Fruit fly (Drosophila melanogaster) whole organism, embryonic: ENCODE results near the gene CycB3.

ENCODE experiments used
- Aef1 ChIP-seq: fragments of 200-800 bp; sonication (Bioruptor generic); IDR thresholded peaks from 3 replicates; pipeline ENCODE4 v1.3.6; 2022; ENCODE audit warnings: missing biosample characterization, missing genetic modification characterization
- Atf-2 ChIP-seq: fragments of 200-800 bp; sonication (Bioruptor generic); optimal IDR thresholded peaks from 2 replicates; lab custom pipeline; 2016; ENCODE audit warnings: missing biosample characterization, missing genetic modification characterization
- Bdp1 ChIP-seq: fragments of 200-800 bp; sonication (Bioruptor generic); optimal IDR thresholded peaks from 3 replicates; lab custom pipeline; 2016; ENCODE audit warnings: missing biosample characterization, missing genetic modification characterization
- CG10462 ChIP-seq: fragments of 200-800 bp; sonication (Bioruptor generic); optimal IDR thresholded peaks from 2 replicates; lab custom pipeline; 2016; ENCODE audit warnings: missing biosample characterization, missing genetic modification characterization
- CG11398 ChIP-seq: fragments of 200-800 bp; sonication (Bioruptor generic); optimal IDR thresholded peaks from 2 replicates; lab custom pipeline; 2016; ENCODE audit warnings: missing biosample characterization, missing genetic modification characterization
- CG12769 ChIP-seq: fragments of 200-800 bp; sonication (Bioruptor generic); optimal IDR thresholded peaks from 2 replicates; lab custom pipeline; 2019; ENCODE audit warnings: missing biosample characterization, mild to moderate bottlenecking, missing genetic modification characterization, moderate library complexity
- CG13123 ChIP-seq: fragments of 200-800 bp; sonication (Bioruptor generic); optimal IDR thresholded peaks from 2 replicates; lab custom pipeline; 2016; ENCODE audit warnings: missing biosample characterization, missing genetic modification characterization
- CG1602 ChIP-seq: fragments of 200-800 bp; sonication (Bioruptor generic); optimal IDR thresholded peaks from 3 replicates; lab custom pipeline; 2016; ENCODE audit warnings: missing biosample characterization, missing genetic modification characterization
- CG16813 ChIP-seq: fragments of 200-800 bp; sonication (Bioruptor generic); IDR thresholded peaks from 3 replicates; pipeline ENCODE4 v1.3.6; 2022; ENCODE audit warnings: missing biosample characterization, missing genetic modification characterization; ENCODE audit not compliant: partially characterized antibody
- CG18476 ChIP-seq: fragments of 200-800 bp; sonication (Bioruptor generic); optimal IDR thresholded peaks from 2 replicates; lab custom pipeline; 2016; ENCODE audit warnings: missing biosample characterization, mild to moderate bottlenecking, missing genetic modification characterization
- CG18764 ChIP-seq: fragments of 200-800 bp; sonication (Bioruptor generic); optimal IDR thresholded peaks from 3 replicates; lab custom pipeline; 2016; ENCODE audit warnings: missing biosample characterization, missing genetic modification characterization
- CG2116 ChIP-seq: fragments of 200-800 bp; sonication (Bioruptor generic); optimal IDR thresholded peaks from 3 replicates; lab custom pipeline; 2018; ENCODE audit warnings: missing biosample characterization, mild to moderate bottlenecking, missing genetic modification characterization
- CG30020 ChIP-seq: fragments of 200-800 bp; optimal IDR thresholded peaks from 2 replicates; lab custom pipeline; 2019; ENCODE audit warnings: missing biosample characterization, mild to moderate bottlenecking, missing genetic modification characterization, moderate library complexity
- CG4360 ChIP-seq: fragments of 200-800 bp; sonication (Bioruptor generic); IDR thresholded peaks from 2 replicates; pipeline ENCODE4 v1.3.6; 2022; ENCODE audit warnings: missing biosample characterization, missing genetic modification characterization
- CG4730 ChIP-seq: fragments of 200-800 bp; sonication (Bioruptor generic); IDR thresholded peaks from 2 replicates; pipeline ENCODE4 v1.3.6; 2022; ENCODE audit warnings: missing biosample characterization, missing genetic modification characterization
- CG6689 ChIP-seq: fragments of 200-800 bp; sonication (Bioruptor generic); IDR thresholded peaks from 2 replicates; pipeline ENCODE4 v1.3.6; 2022; ENCODE audit warnings: missing biosample characterization, missing genetic modification characterization
- CG8765 ChIP-seq: fragments of 200-800 bp; sonication (Bioruptor generic); IDR thresholded peaks from 2 replicates; pipeline ENCODE4 v1.3.6; 2022; ENCODE audit warnings: missing biosample characterization, missing genetic modification characterization
- Chrac-16 ChIP-seq: fragments of 200-800 bp; sonication (Bioruptor generic); optimal IDR thresholded peaks from 3 replicates; lab custom pipeline; 2016; ENCODE audit warnings: missing biosample characterization, missing genetic modification characterization
- CoRest ChIP-seq: fragments of 200-800 bp; sonication (Bioruptor generic); optimal IDR thresholded peaks from 3 replicates; lab custom pipeline; 2018; ENCODE audit warnings: missing biosample characterization, mild to moderate bottlenecking, missing genetic modification characterization, moderate library complexity
- Dip3 ChIP-seq: fragments of 200-800 bp; sonication (Bioruptor generic); optimal IDR thresholded peaks from 3 replicates; lab custom pipeline; 2016; ENCODE audit warnings: missing biosample characterization, missing genetic modification characterization
- Ets97D ChIP-seq: fragments of 200-800 bp; sonication (Bioruptor generic); optimal IDR thresholded peaks from 3 replicates; lab custom pipeline; 2016; ENCODE audit warnings: missing biosample characterization, missing genetic modification characterization
- GATAe ChIP-seq: fragments of 200-800 bp; sonication (Bioruptor generic); conservative IDR thresholded peaks from 2 replicates; pipeline ENCODE4 v1.3.6; 2022; ENCODE audit warnings: missing biosample characterization, missing genetic modification characterization
- HLH54F ChIP-seq: fragments of 200-800 bp; sonication (Bioruptor generic); optimal IDR thresholded peaks from 3 replicates; lab custom pipeline; 2016; ENCODE audit warnings: missing biosample characterization, missing genetic modification characterization
- Hr78 ChIP-seq, 2 experiments: fragments of 200-800 bp in 1 of 2; fragments of >200 bp in 1 of 2; sonication (Bioruptor generic) in 1 of 2; optimal IDR thresholded peaks; 2 replicates each; lab custom pipeline; 2017 to 2019; ENCODE audit warnings: missing biosample characterization in 2 of 2, missing genetic modification characterization in 2 of 2, mild to moderate bottlenecking in 1 of 2, moderate library complexity in 1 of 2
- MBD-R2 ChIP-seq: fragments of 200-800 bp; sonication (Bioruptor generic); IDR thresholded peaks from 2 replicates; pipeline ENCODE4 v1.3.6; 2022; ENCODE audit warnings: missing biosample characterization, missing genetic modification characterization
- Mad ChIP-seq: fragments of 200-800 bp; sonication (Bioruptor generic); optimal IDR thresholded peaks from 2 replicates; lab custom pipeline; 2016; ENCODE audit warnings: missing biosample characterization, missing genetic modification characterization
- Mes4 ChIP-seq: fragments of 200-800 bp; sonication (Bioruptor generic); optimal IDR thresholded peaks from 2 replicates; lab custom pipeline; 2016; ENCODE audit warnings: missing biosample characterization, missing genetic modification characterization
- NC2β ChIP-seq: fragments of 200-800 bp; sonication (Bioruptor generic); optimal IDR thresholded peaks from 2 replicates; lab custom pipeline; 2016; ENCODE audit warnings: missing biosample characterization, missing genetic modification characterization
- NfI ChIP-seq: fragments of 200-800 bp; sonication (Bioruptor generic); optimal IDR thresholded peaks from 3 replicates; lab custom pipeline; 2018; ENCODE audit warnings: missing biosample characterization, mild to moderate bottlenecking, missing genetic modification characterization, moderate library complexity
- Optix ChIP-seq: fragments of 200-800 bp; sonication (Bioruptor generic); IDR thresholded peaks from 3 replicates; pipeline ENCODE4 v1.3.6; 2022; ENCODE audit warnings: missing biosample characterization, missing genetic modification characterization
- Sin3A ChIP-seq: fragments of >200 bp; optimal IDR thresholded peaks from 2 replicates; lab custom pipeline; 2018
- Tbp ChIP-seq: fragments of >200 bp; optimal IDR thresholded peaks from 2 replicates; lab custom pipeline; 2018; ENCODE audit warnings: missing biosample characterization, missing genetic modification characterization
- Usf ChIP-seq: fragments of 200-800 bp; sonication (Bioruptor generic); optimal IDR thresholded peaks from 2 replicates; lab custom pipeline; 2017; ENCODE audit warnings: missing genotype, missing biosample characterization, missing genetic modification characterization
- al ChIP-seq: fragments of 200-800 bp; sonication (Bioruptor generic); IDR thresholded peaks from 2 replicates; pipeline ENCODE4 v1.3.6; 2022; ENCODE audit warnings: missing biosample characterization, missing genetic modification characterization
- bcd ChIP-seq: fragments of 200-800 bp; sonication (Bioruptor generic); optimal IDR thresholded peaks from 2 replicates; lab custom pipeline; 2017; ENCODE audit warnings: missing biosample characterization, mild to moderate bottlenecking, missing genetic modification characterization
- btn ChIP-seq: fragments of 200-800 bp; sonication (Bioruptor generic); optimal IDR thresholded peaks from 2 replicates; lab custom pipeline; 2016; ENCODE audit warnings: missing biosample characterization, missing genetic modification characterization
- dm ChIP-seq: fragments of 200-800 bp; sonication (Bioruptor generic); optimal IDR thresholded peaks from 3 replicates; lab custom pipeline; 2016; ENCODE audit warnings: missing biosample characterization, missing genetic modification characterization
- dysf ChIP-seq: fragments of 200-800 bp; sonication (Bioruptor generic); IDR thresholded peaks from 3 replicates; pipeline ENCODE4 v1.3.6; 2022; ENCODE audit warnings: missing biosample characterization, missing genetic modification characterization
- fd96Cb ChIP-seq: fragments of 200-800 bp; sonication (Bioruptor generic); optimal IDR thresholded peaks from 2 replicates; lab custom pipeline; 2018; ENCODE audit warnings: missing biosample characterization, mild to moderate bottlenecking, missing genetic modification characterization, moderate library complexity
- grn ChIP-seq: fragments of 200-800 bp; sonication (Bioruptor generic); optimal IDR thresholded peaks from 3 replicates; lab custom pipeline; 2017; ENCODE audit warnings: missing biosample characterization, missing genetic modification characterization
- gt ChIP-seq: fragments of 200-800 bp; sonication (Bioruptor generic); IDR thresholded peaks from 2 replicates; pipeline ENCODE4 v1.3.6; 2022; ENCODE audit warnings: missing biosample characterization, missing genetic modification characterization
- kay ChIP-seq: fragments of 200-800 bp; sonication (Bioruptor generic); optimal IDR thresholded peaks from 2 replicates; lab custom pipeline; 2016; ENCODE audit warnings: missing biosample characterization, missing genetic modification characterization
- lab ChIP-seq: fragments of 200-800 bp; sonication (Bioruptor generic); optimal IDR thresholded peaks from 3 replicates; lab custom pipeline; 2017; ENCODE audit warnings: missing biosample characterization, missing genetic modification characterization, mild to moderate bottlenecking, moderate library complexity, missing genetic modification reagents
- mld ChIP-seq: fragments of 200-800 bp; sonication (Bioruptor generic); IDR thresholded peaks from 3 replicates; pipeline ENCODE4 v1.3.6; 2022; ENCODE audit warnings: missing biosample characterization, missing genetic modification characterization; ENCODE audit not compliant: partially characterized antibody
- run ChIP-seq: fragments of 200-800 bp; sonication (Bioruptor generic); optimal IDR thresholded peaks from 3 replicates; lab custom pipeline; 2018; ENCODE audit warnings: missing biosample characterization, mild to moderate bottlenecking, missing genetic modification characterization
- sd ChIP-seq: fragments of 200-800 bp; sonication (Bioruptor generic); optimal IDR thresholded peaks from 3 replicates; lab custom pipeline; 2018; ENCODE audit warnings: missing biosample characterization, mild to moderate bottlenecking, missing genetic modification characterization, moderate library complexity
- sima ChIP-seq: fragments of 200-800 bp; sonication (Bioruptor generic); optimal IDR thresholded peaks from 2 replicates; lab custom pipeline; 2016; ENCODE audit warnings: missing biosample characterization, missing genetic modification characterization
- sqz ChIP-seq: fragments of 200-800 bp; sonication (Bioruptor generic); optimal IDR thresholded peaks from 3 replicates; lab custom pipeline; 2018; ENCODE audit warnings: missing biosample characterization, mild to moderate bottlenecking, missing genetic modification characterization
- trh ChIP-seq: fragments of 200-800 bp; sonication (Bioruptor generic); optimal IDR thresholded peaks from 2 replicates; lab custom pipeline; 2016; ENCODE audit warnings: missing biosample characterization, missing genetic modification characterization
- vnd ChIP-seq: fragments of 200-800 bp; sonication (Bioruptor generic); IDR thresholded peaks from 3 replicates; pipeline ENCODE4 v1.3.6; 2022; ENCODE audit warnings: missing biosample characterization, missing genetic modification characterization; ENCODE audit not compliant: partially characterized antibody
- zen2 ChIP-seq: fragments of 200-800 bp; sonication (Bioruptor generic); IDR thresholded peaks from 3 replicates; pipeline ENCODE4 v1.3.6; 2022; ENCODE audit warnings: missing biosample characterization, missing genetic modification characterization; ENCODE audit not compliant: partially characterized antibody

CycB3 gene

DNA sequence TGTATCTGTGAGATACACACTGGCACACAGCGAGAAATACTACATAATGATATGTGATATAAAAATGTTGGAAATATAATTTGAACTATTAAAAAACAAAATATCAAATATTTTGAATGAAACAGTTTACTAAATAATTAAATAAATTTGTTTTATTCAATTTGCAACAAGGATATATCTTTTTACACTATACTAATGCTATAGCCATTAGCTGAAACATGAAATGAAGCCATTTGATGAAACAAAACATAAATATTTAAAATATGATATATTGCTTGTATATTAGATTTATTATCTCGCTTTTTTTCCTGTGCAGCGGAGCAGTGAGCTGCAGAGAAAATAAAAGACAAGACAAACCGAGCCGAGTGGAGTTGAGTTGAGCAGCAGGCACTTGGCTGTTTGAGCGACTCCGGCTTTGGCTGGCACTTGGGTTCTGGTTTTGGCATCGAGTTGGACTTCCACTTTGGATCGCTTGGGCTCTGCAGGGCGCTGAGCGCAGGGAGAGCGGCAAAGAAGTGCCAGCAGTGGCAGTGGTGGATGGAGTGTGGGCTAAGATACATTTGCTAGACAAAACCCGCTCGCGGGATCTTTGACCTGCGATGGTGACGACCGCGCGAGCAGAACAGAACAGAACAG, 22.8 kb upstream of the CycB3 start (continued):
- TF ChIP-seq lab (GFP tag; lab: Kevin White, UChicago) (peak; percentile 75), dm (no peak), Mad (no peak), gt (GFP tag; lab: Robert Waterston, UW) (no peak), CG10462 (GFP tag; lab: Kevin White, UChicago) (no peak), Aef1 (peak; percentile 35; the same call in 1 of the 3 replicates), CG13123 (no peak), mld (GFP tag; lab: Robert Waterston, UW) (no peak), MBD-R2 (GFP tag; lab: Robert Waterston, UW) (no peak; the same call in 1 of the 2 replicates), CG16813 (GFP tag; lab: Robert Waterston, UW) (no peak), Mes4 (GFP tag; lab: Kevin White, UChicago) (no peak), Sin3A (lab: Kevin White, UChicago) (no peak), Dip3 (GFP tag; lab: Kevin White, UChicago) (no peak), kay (GFP tag; lab: Kevin White, UChicago) (peak; percentile 68), GATAe (GFP tag; lab: Robert Waterston, UW) (no peak), CG6689 (GFP tag; lab: Robert Waterston, UW) (peak; percentile 86), bcd (GFP tag; lab: Kevin White, UChicago) (peak; percentile 80), CoRest (tag; lab: Kevin White, UChicago) (peak; percentile 91), CG11398 (GFP tag; lab: Kevin White, UChicago) (no peak), Ets97D (no peak), NfI (GFP tag; lab: Kevin White, UChicago) (peak; percentile 40), CG4360 (no peak), Bdp1 (GFP tag; lab: Kevin White, UChicago) (no peak), sqz (GFP tag; lab: Kevin White, UChicago) (peak; percentile 80), CG1602 (GFP tag; lab: Kevin White, UChicago) (peak; percentile 60), Hr78 (GFP tag; optimal IDR thresholded peaks at IDR 0.05; lab: Kevin White, UChicago) (peak in 1 of 2 experiments; percentile 78), Usf (peak; percentile 29), CG30020 (tag; lab: Kevin White, UChicago) (peak; percentile 73), CG12769 (no peak), sima (GFP tag; lab: Kevin White, UChicago) (no peak), HLH54F (GFP tag; lab: Kevin White, UChicago) (no peak), CG8765 (GFP tag; lab: Robert Waterston, UW) (0 out of 2 replicates have a peak, but pooled peaks have one; percentile 19), CG2116 (GFP tag; lab: Kevin White, UChicago) (peak; percentile 29), Tbp (GFP tag; lab: Kevin White, UChicago) (no peak), NC2β (GFP tag; lab: Kevin White, UChicago) (no peak), CG18764 (GFP tag; lab: Kevin White, UChicago) (peak; percentile 59), Optix (GFP tag; lab: Robert Waterston, UW) (no peak), sd (tag; lab: Kevin White, UChicago) (peak; percentile 36), al (GFP tag; lab: Robert Waterston, UW) (peak; percentile 51; the same call in 1 of the 2 replicates), grn (GFP tag; lab: Kevin White, UChicago) (peak; percentile 3), trh (no peak), Atf-2 (GFP tag; lab: Kevin White, UChicago) (no peak), vnd (GFP tag; lab: Robert Waterston, UW) (no peak), btn (GFP tag; lab: Kevin White, UChicago) (no peak), Chrac-16 (GFP tag; lab: Kevin White, UChicago) (peak; percentile 49), zen2 (GFP tag; lab: Robert Waterston, UW) (no peak), CG4730 (GFP tag; lab: Robert Waterston, UW) (peak; percentile 64), fd96Cb (peak; percentile 88), CG18476 (GFP tag; lab: Kevin White, UChicago) (peak; percentile 54), dysf (GFP tag; lab: Robert Waterston, UW) (peak; percentile 84), run (tag; lab: Kevin White, UChicago) (peak; percentile 76)
